Worm (Caenorhabditis elegans): ENCODE data around the gene T17A3.12.
"Not testable (repeated sequence)": the region's sequence is repeated elsewhere in the genome, so short reads cannot be mapped to it uniquely, and the experiment has no call there.

- TF ChIP-seq lin-39 (tag; optimal IDR thresholded peaks at IDR 0.05); unc-62 (GFP tag; optimal IDR thresholded peaks at IDR 0.05 in 1 of 2); unc-62 (tag; optimal IDR thresholded peaks at IDR 0.05): not testable (repeated sequence)
Measured at ce11 chrIII:121983-122449, 23.0 kb downstream of the T17A3.12 start, which contains the start of gene C29F9.12.
